Fruit fly (Drosophila melanogaster): ENCODE results near the gene ERp44.

The ERp44 gene

dm6 chrX:16331562-16332233, 34.2 kb upstream of the ERp44 start (continued):
- TF ChIP-seq Meics (GFP tag; optimal IDR thresholded peaks at IDR 0.05) (no peak), Ptx1 (GFP tag; IDR thresholded peaks at IDR 0.05) (no peak), CG14965 (GFP tag; optimal IDR thresholded peaks at IDR 0.05; ENCODE audit: borderline replicate concordance) (no peak), CG16863 (GFP tag; optimal IDR thresholded peaks at IDR 0.05) (no peak), CG2116 (GFP tag; optimal IDR thresholded peaks at IDR 0.05) (peak; percentile 53), dysf (GFP tag; IDR thresholded peaks at IDR 0.05) (no peak), cato (GFP tag; optimal IDR thresholded peaks at IDR 0.05; ENCODE audit: borderline replicate concordance) (no peak), CG17385 (GFP tag; optimal IDR thresholded peaks at IDR 0.05) (no peak), oc (tag; optimal IDR thresholded peaks at IDR 0.05) (no peak), luna (GFP tag; optimal IDR thresholded peaks at IDR 0.05) (no peak), klu (GFP tag; IDR thresholded peaks at IDR 0.05) (no peak), tx (GFP tag; optimal IDR thresholded peaks at IDR 0.05) (no peak), Stat92E (GFP tag; optimal IDR thresholded peaks at IDR 0.05) (no peak), CG7963 (GFP tag; IDR thresholded peaks at IDR 0.05; ENCODE audit: partially characterized antibody) (no peak; the same call in 2 of the 3 replicates), cwo (GFP tag; optimal IDR thresholded peaks at IDR 0.05) (no peak), Spps (tag; optimal IDR thresholded peaks at IDR 0.05) (no peak), GATAe (GFP tag; conservative IDR thresholded peaks at IDR 0.05) (no peak), nau (GFP tag; optimal IDR thresholded peaks at IDR 0.05) (no peak), CG17912 (GFP tag; optimal IDR thresholded peaks at IDR 0.05) (no peak), h (optimal IDR thresholded peaks at IDR 0.05) (no peak), zen2 (GFP tag; IDR thresholded peaks at IDR 0.05; ENCODE audit: partially characterized antibody) (no peak; the same call in 2 of the 3 replicates), Neu2 (GFP tag; optimal IDR thresholded peaks at IDR 0.05; ENCODE audit: borderline replicate concordance) (no peak), fd96Cb (tag; optimal IDR thresholded peaks at IDR 0.05) (no peak), CG9817 (tag; optimal IDR thresholded peaks at IDR 0.05) (no peak), CG11696 (GFP tag; IDR thresholded peaks at IDR 0.05) (no peak), Dad (GFP tag; optimal IDR thresholded peaks at IDR 0.05) (no peak), CG10565 (GFP tag; optimal IDR thresholded peaks at IDR 0.05) (no peak), eve (GFP tag; optimal IDR thresholded peaks at IDR 0.05) (no peak), Doc3 (GFP tag; IDR thresholded peaks at IDR 0.05; ENCODE audit: partially characterized antibody) (peak; percentile 71), Fer3 (tag; optimal IDR thresholded peaks at IDR 0.05) (no peak), CG9727 (GFP tag; optimal IDR thresholded peaks at IDR 0.05) (no peak), CG14860 (GFP tag; IDR thresholded peaks at IDR 0.05; ENCODE audit: partially characterized antibody) (peak; percentile 51), Hsf (GFP tag; optimal IDR thresholded peaks at IDR 0.05) (no peak), CG10209 (GFP tag; optimal IDR thresholded peaks at IDR 0.05) (no peak), nerfin-2 (GFP tag; IDR thresholded peaks at IDR 0.05; ENCODE audit: partially characterized antibody) (0 out of 2 replicates have a peak, but pooled peaks have one; percentile 15), crc (GFP tag; optimal IDR thresholded peaks at IDR 0.05) (no peak), CG1647 (GFP tag; optimal IDR thresholded peaks at IDR 0.05) (no peak), gsb (GFP tag; IDR thresholded peaks at IDR 0.05) (no peak), CG2199 (GFP tag; IDR thresholded peaks at IDR 0.05) (no peak), CG12299 (tag; optimal IDR thresholded peaks at IDR 0.05) (no peak), CG14710 (tag; optimal IDR thresholded peaks at IDR 0.05) (peak; percentile 10), unc-4 (GFP tag; IDR thresholded peaks at IDR 0.05; ENCODE audit: partially characterized antibody) (peak; percentile 71), Dfd (GFP tag; optimal IDR thresholded peaks at IDR 0.05) (no peak), bowl (GFP tag; IDR thresholded peaks at IDR 0.05) (no peak), CG34376 (GFP tag; optimal IDR thresholded peaks at IDR 0.05) (no peak), sisA (GFP tag; IDR thresholded peaks at IDR 0.05) (no peak), zen (tag; optimal IDR thresholded peaks at IDR 0.05) (no peak), Pdp1 (GFP tag; optimal IDR thresholded peaks at IDR 0.05) (peak in 1 of 2 experiments; percentile 88), CG11695 (GFP tag; IDR thresholded peaks at IDR 0.05) (no peak)

Data from whole organism, embryonic.